Worm (Caenorhabditis elegans) whole organism, L3 larva: ENCODE measurements around the gene M28.4.

ENCODE experiments used
- ceh-28 ChIP-seq: fragments of 150-350 bp; optimal IDR thresholded peaks from 2 replicates; lab custom pipeline; 2014; ENCODE audit warnings: missing biosample characterization, missing genetic modification reagents, missing genetic modification characterization
- mdl-1 ChIP-seq: fragments of 150-350 bp; optimal IDR thresholded peaks from 2 replicates; lab custom pipeline; 2014; ENCODE audit warnings: missing biosample characterization, missing genetic modification characterization
- nhr-23 ChIP-seq: fragments of 150-350 bp; optimal IDR thresholded peaks from 2 replicates; lab custom pipeline; 2014; ENCODE audit warnings: missing biosample characterization, missing genetic modification reagents, missing genetic modification characterization
- nhr-25 ChIP-seq: sonication (generic microtip); optimal IDR thresholded peaks from 2 replicates; lab custom pipeline; 2017; ENCODE audit warnings: missing biosample characterization, missing genetic modification characterization
- nhr-67 ChIP-seq: fragments of 150-350 bp; optimal IDR thresholded peaks from 2 replicates; lab custom pipeline; 2014; ENCODE audit warnings: missing biosample characterization, missing genetic modification characterization
- nhr-76 ChIP-seq: fragments of 150-350 bp; sonication (generic microtip); optimal IDR thresholded peaks from 5 replicates; lab custom pipeline; 2014; ENCODE audit warnings: missing biosample characterization, missing genetic modification characterization
- pha-4 ChIP-seq: fragments of 150-350 bp; optimal IDR thresholded peaks from 2 replicates; lab custom pipeline; 2014; ENCODE audit warnings: missing biosample characterization, missing genetic modification reagents, missing genetic modification characterization
- tbx-2 ChIP-seq: sonication (generic microtip); optimal IDR thresholded peaks from 2 replicates; lab custom pipeline; 2016; ENCODE audit warnings: mild to moderate bottlenecking, missing genetic modification characterization, missing compliant biosample characterization
- unc-62 ChIP-seq: fragments of 150-350 bp; sonication (generic microtip); optimal IDR thresholded peaks from 4 replicates; lab custom pipeline; 2014; ENCODE audit warnings: missing biosample characterization, missing genetic modification reagents, missing genetic modification characterization

- TF ChIP-seq unc-62 (GFP tag; lab: Kevin White, UChicago) (no peak), tbx-2 (tag; lab: Kevin White, UChicago) (no peak), mdl-1 (tag; lab: Kevin White, UChicago) (no peak), pha-4 (peak; percentile 33), nhr-67 (tag; lab: Kevin White, UChicago) (no peak), nhr-23 (tag; lab: Kevin White, UChicago) (no peak), ceh-28 (tag; lab: Kevin White, UChicago) (no peak), nhr-76 (tag; lab: Kevin White, UChicago) (no peak), nhr-25 (no peak)
Observed at ce11 chrII:10653559-10653958, 10.1 kb downstream of the M28.4 start.
